Worm (Caenorhabditis elegans): Measurements from ENCODE around the gene tpa-1.

ce11 chrIV:141022-141421 is 49.2 kb downstream of the tpa-1 start:
- no peak for TF ChIP-seq dao-5 (tag; optimal IDR thresholded peaks at IDR 0.05)
- no peak for TF ChIP-seq him-1 (tag; optimal IDR thresholded peaks at IDR 0.05)

Measured in whole organism, L4/young adult.